Worm (Caenorhabditis elegans): ENCODE data around the gene T05C12.11.

DNA sequence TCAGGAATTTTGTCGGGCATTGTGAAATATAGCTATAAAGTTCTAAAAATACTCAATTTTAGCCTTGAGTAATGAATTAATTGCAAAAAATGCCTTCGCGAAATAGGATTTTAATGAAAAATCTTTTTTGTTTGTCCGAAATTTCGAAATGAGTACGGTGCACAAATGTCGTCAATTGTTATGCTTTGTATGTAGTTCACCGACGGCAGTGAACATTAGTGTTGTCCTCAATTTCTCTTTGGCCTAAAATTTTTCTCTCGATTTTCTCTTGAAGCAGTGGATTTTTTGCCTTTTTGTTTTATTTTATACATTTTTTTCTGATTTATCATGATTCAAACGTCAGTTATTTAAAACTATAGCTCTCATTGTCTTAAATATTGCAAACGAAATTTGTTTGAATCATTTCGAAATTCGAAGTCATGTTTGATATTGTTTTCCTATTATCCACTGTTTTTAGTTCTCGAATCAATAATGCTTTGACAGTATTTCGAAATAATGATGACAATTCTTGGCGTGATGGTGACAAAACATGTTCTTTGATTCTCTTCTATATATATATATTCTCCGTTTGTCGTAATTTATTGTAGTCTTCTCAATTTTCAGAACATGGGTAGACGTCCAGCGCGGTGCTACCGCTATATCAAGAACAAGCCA is 26.9 kb downstream of the T05C12.11 start, which contains the start of the genes ints-11 and rpl-10:
- TF ChIP-seq hpl-2 (GFP tag; optimal IDR thresholded peaks at IDR 0.05) (no peak), aly-2 (tag; optimal IDR thresholded peaks at IDR 0.05) (no peak), nhr-76 (tag; optimal IDR thresholded peaks at IDR 0.05) (no peak), egl-27 (tag; optimal IDR thresholded peaks at IDR 0.05) (no peak), sup-37 (GFP tag; optimal IDR thresholded peaks at IDR 0.05) (no peak)

Data from whole organism, L1 larva.